Fruit fly (Drosophila melanogaster): ENCODE results near the gene Gr10b.

Gr10b gene

dm6 chrX:11452846-11453391 is 39.9 kb upstream of the Gr10b start (continued):
- TF ChIP-seq pzg (GFP tag; optimal IDR thresholded peaks at IDR 0.05) (peak; percentile 14), en (GFP tag; optimal IDR thresholded peaks at IDR 0.05) (peak; percentile 62), sim (GFP tag; IDR thresholded peaks at IDR 0.05) (peak; percentile 70), H15 (GFP tag; IDR thresholded peaks at IDR 0.05) (peak; percentile 86), CG10462 (GFP tag; optimal IDR thresholded peaks at IDR 0.05) (no peak), CG12155 (GFP tag; optimal IDR thresholded peaks at IDR 0.05) (peak; percentile 70), dimm (GFP tag; IDR thresholded peaks at IDR 0.05) (peak; percentile 78; the same call in 1 of the 2 replicates), CG8765 (GFP tag; IDR thresholded peaks at IDR 0.05) (peak; percentile 74), CG31224 (GFP tag; IDR thresholded peaks at IDR 0.05) (peak; percentile 49; the same call in 1 of the 2 replicates), dm (GFP tag; optimal IDR thresholded peaks at IDR 0.05) (peak; percentile 34), shn (GFP tag; optimal IDR thresholded peaks at IDR 0.05) (peak; percentile 51), CG8388 (GFP tag; optimal IDR thresholded peaks at IDR 0.05) (peak; percentile 61), usp (GFP tag; optimal IDR thresholded peaks at IDR 0.05) (no peak), dmrt99B (tag; optimal IDR thresholded peaks at IDR 0.05) (peak; percentile 89), sna (GFP tag; IDR thresholded peaks at IDR 0.05; ENCODE audit: partially characterized antibody) (no peak), CG4328 (GFP tag; optimal IDR thresholded peaks at IDR 0.05) (no peak), ab (GFP tag; optimal IDR thresholded peaks at IDR 0.05) (no peak), so (GFP tag; IDR thresholded peaks at IDR 0.05) (peak; percentile 87), Dad (GFP tag; optimal IDR thresholded peaks at IDR 0.05) (peak; percentile 86), zen (tag; optimal IDR thresholded peaks at IDR 0.05) (peak; percentile 63), jigr1 (GFP tag; IDR thresholded peaks at IDR 0.05) (peak; percentile 63; the same call in 2 of the 3 replicates), CG10565 (GFP tag; optimal IDR thresholded peaks at IDR 0.05) (no peak), Fer3 (tag; optimal IDR thresholded peaks at IDR 0.05) (peak; percentile 63), gcm2 (GFP tag; optimal IDR thresholded peaks at IDR 0.05) (no peak), Mes4 (GFP tag; optimal IDR thresholded peaks at IDR 0.05) (peak; percentile 62), CG4730 (GFP tag; IDR thresholded peaks at IDR 0.05) (peak; percentile 75), CG13894 (tag; optimal IDR thresholded peaks at IDR 0.05) (peak; percentile 38), Side (GFP tag; optimal IDR thresholded peaks at IDR 0.05) (peak; percentile 78), Nf-YA (GFP tag; IDR thresholded peaks at IDR 0.05) (peak; percentile 52; the same call in 1 of the 2 replicates), CG9932 (GFP tag; IDR thresholded peaks at IDR 0.05) (peak; percentile 66), Atf6 (GFP tag; IDR thresholded peaks at IDR 0.05) (peak; percentile 83), bowl (GFP tag; IDR thresholded peaks at IDR 0.05) (peak; percentile 59; the same call in 1 of the 2 replicates), Lhr (GFP tag; optimal IDR thresholded peaks at IDR 0.05) (peak; percentile 22), NC2α (GFP tag; optimal IDR thresholded peaks at IDR 0.05) (peak; percentile 17), al (GFP tag; IDR thresholded peaks at IDR 0.05) (peak; percentile 66), CG10274 (GFP tag; optimal IDR thresholded peaks at IDR 0.05) (no peak), Nf-YB (GFP tag; optimal IDR thresholded peaks at IDR 0.05) (peak; percentile 30), CG1603 (tag; optimal IDR thresholded peaks at IDR 0.05) (peak; percentile 88), CG7745 (tag; optimal IDR thresholded peaks at IDR 0.05) (no peak), CG42726 (GFP tag; IDR thresholded peaks at IDR 0.05; ENCODE audit: partially characterized antibody) (no peak), CG6654 (GFP tag; optimal IDR thresholded peaks at IDR 0.05) (peak; percentile 2), hb (GFP tag; IDR thresholded peaks at IDR 0.05; ENCODE audit: partially characterized antibody) (0 out of 3 replicates have a peak, but pooled peaks have one; percentile 37), ERR (GFP tag; optimal IDR thresholded peaks at IDR 0.05) (peak; percentile 55), mld (GFP tag; IDR thresholded peaks at IDR 0.05; ENCODE audit: partially characterized antibody) (no peak), twi (tag; optimal IDR thresholded peaks at IDR 0.05) (no peak), Sry-β (GFP tag; optimal IDR thresholded peaks at IDR 0.05) (no peak), HLH4C (GFP tag; IDR thresholded peaks at IDR 0.05; ENCODE audit: partially characterized antibody) (no peak), peb (GFP tag; IDR thresholded peaks at IDR 0.05) (peak; percentile 91), ewg (GFP tag; optimal IDR thresholded peaks at IDR 0.05) (peak; percentile 99), HLH54F (GFP tag; optimal IDR thresholded peaks at IDR 0.05) (peak; percentile 59)
